Fruit fly (Drosophila melanogaster) whole organism, embryonic: ENCODE data around the gene Hs6st.

Experiments used
- CG10979 ChIP-seq: fragments of 200-800 bp; sonication (Bioruptor generic); optimal IDR thresholded peaks from 2 replicates; lab custom pipeline; 2018; ENCODE audit warnings: missing biosample characterization, mild to moderate bottlenecking, missing genetic modification characterization, moderate library complexity
- CG11085 ChIP-seq: fragments of 200-800 bp; sonication (Bioruptor generic); IDR thresholded peaks from 2 replicates; pipeline ENCODE4 v1.3.6; 2022; ENCODE audit warnings: missing biosample characterization, missing genetic modification characterization
- CG11560 ChIP-seq: fragments of 200-800 bp; sonication (Bioruptor generic); IDR thresholded peaks from 3 replicates; pipeline ENCODE4 v1.3.6; 2022; ENCODE audit warnings: missing biosample characterization, missing genetic modification characterization
- CG15269 ChIP-seq: fragments of 200-800 bp; sonication (Bioruptor generic); optimal IDR thresholded peaks from 2 replicates; lab custom pipeline; 2018; ENCODE audit warnings: missing biosample characterization, mild to moderate bottlenecking, missing genetic modification characterization, moderate library complexity
- CG18262 ChIP-seq: fragments of 200-800 bp; optimal IDR thresholded peaks from 3 replicates; lab custom pipeline; 2019; ENCODE audit warnings: missing biosample characterization, mild to moderate bottlenecking, missing genetic modification characterization, moderate library complexity
- CG2129 ChIP-seq: fragments of 200-800 bp; sonication (Bioruptor generic); IDR thresholded peaks from 2 replicates; pipeline ENCODE4 v1.3.6; 2022; ENCODE audit warnings: missing biosample characterization, missing genetic modification characterization; ENCODE audit not compliant: partially characterized antibody
- CG2199 ChIP-seq: fragments of 200-800 bp; sonication (Bioruptor generic); IDR thresholded peaks from 3 replicates; pipeline ENCODE4 v1.3.6; 2022; ENCODE audit warnings: missing biosample characterization, missing genetic modification characterization
- CG30020 ChIP-seq: fragments of 200-800 bp; optimal IDR thresholded peaks from 2 replicates; lab custom pipeline; 2019; ENCODE audit warnings: missing biosample characterization, mild to moderate bottlenecking, missing genetic modification characterization, moderate library complexity
- CG3065 ChIP-seq: fragments of 200-800 bp; sonication (Bioruptor generic); optimal IDR thresholded peaks from 2 replicates; lab custom pipeline; 2016; ENCODE audit warnings: missing biosample characterization, missing genetic modification characterization
- CG31224 ChIP-seq: fragments of 200-800 bp; sonication (Bioruptor generic); IDR thresholded peaks from 2 replicates; pipeline ENCODE4 v1.3.6; 2022; ENCODE audit warnings: missing biosample characterization, missing genetic modification characterization
- CG32532 ChIP-seq: fragments of 200-800 bp; sonication (Bioruptor generic); IDR thresholded peaks from 2 replicates; pipeline ENCODE4 v1.3.6; 2022; ENCODE audit warnings: missing biosample characterization, missing genetic modification characterization
- CG3281 ChIP-seq: fragments of 200-800 bp; sonication (Bioruptor generic); optimal IDR thresholded peaks from 3 replicates; lab custom pipeline; 2017; ENCODE audit warnings: missing biosample characterization, mild to moderate bottlenecking, missing genetic modification characterization
- CG34422 ChIP-seq: fragments of 200-800 bp; sonication (Bioruptor generic); IDR thresholded peaks from 3 replicates; pipeline ENCODE4 v1.3.6; 2022; ENCODE audit warnings: missing biosample characterization, missing genetic modification characterization
- CG4328 ChIP-seq: fragments of 200-800 bp; sonication (Bioruptor generic); optimal IDR thresholded peaks from 3 replicates; lab custom pipeline; 2017; ENCODE audit warnings: missing biosample characterization, missing genetic modification reagents, missing genetic modification characterization
- CG4854 ChIP-seq: fragments of 200-800 bp; sonication (Bioruptor generic); optimal IDR thresholded peaks from 2 replicates; lab custom pipeline; 2016; ENCODE audit warnings: missing biosample characterization, missing genetic modification characterization, inconsistent platforms
- CG5245 ChIP-seq: fragments of 200-800 bp; sonication (Bioruptor generic); optimal IDR thresholded peaks from 3 replicates; lab custom pipeline; 2016; ENCODE audit warnings: missing biosample characterization, missing genetic modification characterization
- CG6254 ChIP-seq: fragments of 200-800 bp; sonication (Bioruptor generic); optimal IDR thresholded peaks from 3 replicates; lab custom pipeline; 2017; ENCODE audit warnings: mild to moderate bottlenecking, missing biosample characterization, missing genetic modification reagents, missing genetic modification characterization
- CG7357 ChIP-seq: fragments of 200-800 bp; sonication (Bioruptor generic); IDR thresholded peaks from 3 replicates; pipeline ENCODE4 v1.3.6; 2022; ENCODE audit warnings: missing biosample characterization, missing genetic modification characterization
- CG7745 ChIP-seq: fragments of 200-800 bp; sonication (Bioruptor generic); optimal IDR thresholded peaks from 2 replicates; lab custom pipeline; 2018; ENCODE audit warnings: missing biosample characterization, mild to moderate bottlenecking, missing genetic modification characterization, moderate library complexity
- CG8388 ChIP-seq: fragments of 200-800 bp; sonication (Bioruptor generic); optimal IDR thresholded peaks from 2 replicates; lab custom pipeline; 2019; ENCODE audit warnings: missing biosample characterization, mild to moderate bottlenecking, missing genetic modification characterization, moderate library complexity
- CG8765 ChIP-seq: fragments of 200-800 bp; sonication (Bioruptor generic); IDR thresholded peaks from 2 replicates; pipeline ENCODE4 v1.3.6; 2022; ENCODE audit warnings: missing biosample characterization, missing genetic modification characterization
- Dip2 ChIP-seq: fragments of 200-800 bp; sonication (Bioruptor generic); IDR thresholded peaks from 2 replicates; pipeline ENCODE4 v1.3.6; 2022; ENCODE audit warnings: missing biosample characterization, missing genetic modification characterization
- Doc3 ChIP-seq: fragments of 200-800 bp; sonication (Bioruptor generic); IDR thresholded peaks from 3 replicates; pipeline ENCODE4 v1.3.6; 2022; ENCODE audit warnings: missing biosample characterization, missing genetic modification characterization; ENCODE audit not compliant: partially characterized antibody
- E2f1 ChIP-seq: fragments of 200-800 bp; sonication (Bioruptor generic); IDR thresholded peaks from 2 replicates; pipeline ENCODE4 v1.3.6; 2022; ENCODE audit warnings: missing biosample characterization, missing genetic modification characterization
- Eip74EF ChIP-seq, 2 experiments: fragments of 200-800 bp in 1 of 2; fragments of >200 bp in 1 of 2; sonication (Bioruptor generic) in 1 of 2; optimal IDR thresholded peaks; 2 replicates each; lab custom pipeline; 2017 to 2019; ENCODE audit warnings: missing biosample characterization in 2 of 2, missing genetic modification characterization in 2 of 2, mild to moderate bottlenecking in 1 of 2, moderate library complexity in 1 of 2
- Elba2 ChIP-seq: fragments of 200-800 bp; sonication (Bioruptor generic); optimal IDR thresholded peaks from 3 replicates; lab custom pipeline; 2016; ENCODE audit warnings: missing biosample characterization, missing genetic modification characterization
- GATAe ChIP-seq: fragments of 200-800 bp; sonication (Bioruptor generic); conservative IDR thresholded peaks from 2 replicates; pipeline ENCODE4 v1.3.6; 2022; ENCODE audit warnings: missing biosample characterization, missing genetic modification characterization
- H15 ChIP-seq: fragments of 200-800 bp; sonication (Bioruptor generic); IDR thresholded peaks from 3 replicates; pipeline ENCODE4 v1.3.6; 2022; ENCODE audit warnings: missing biosample characterization, missing genetic modification characterization
- HmgZ ChIP-seq: fragments of 200-800 bp; sonication (Bioruptor generic); optimal IDR thresholded peaks from 2 replicates; lab custom pipeline; 2018; ENCODE audit warnings: missing biosample characterization, mild to moderate bottlenecking, missing genetic modification characterization
- Hr51 ChIP-seq, 2 experiments: fragments of 200-800 bp; sonication (Bioruptor generic); optimal IDR thresholded peaks; 2 replicates in 1 of 2; 3 replicates in 1 of 2; lab custom pipeline; 2016 to 2018; ENCODE audit warnings: missing biosample characterization in 2 of 2, missing genetic modification characterization in 2 of 2, mild to moderate bottlenecking in 1 of 2, moderate library complexity in 1 of 2
- NK7.1 ChIP-seq: fragments of 200-800 bp; sonication (Bioruptor generic); optimal IDR thresholded peaks from 3 replicates; lab custom pipeline; 2016; ENCODE audit warnings: missing biosample characterization, missing genetic modification characterization
- NfI ChIP-seq: fragments of 200-800 bp; sonication (Bioruptor generic); optimal IDR thresholded peaks from 3 replicates; lab custom pipeline; 2018; ENCODE audit warnings: missing biosample characterization, mild to moderate bottlenecking, missing genetic modification characterization, moderate library complexity
- Oaz ChIP-seq: fragments of 200-800 bp; sonication (Bioruptor generic); IDR thresholded peaks from 2 replicates; pipeline ENCODE4 v1.3.6; 2022; ENCODE audit warnings: missing biosample characterization, missing genetic modification characterization
- Poxn ChIP-seq: fragments of 200-800 bp; sonication (Bioruptor generic); IDR thresholded peaks from 2 replicates; pipeline ENCODE4 v1.3.6; 2022; ENCODE audit warnings: missing biosample characterization, missing genetic modification characterization
- Rx ChIP-seq: fragments of 200-800 bp; sonication (Bioruptor generic); IDR thresholded peaks from 2 replicates; pipeline ENCODE4 v1.3.6; 2022; ENCODE audit warnings: missing biosample characterization, missing genetic modification characterization
- Scr ChIP-seq: fragments of 200-800 bp; sonication (Bioruptor generic); IDR thresholded peaks from 2 replicates; pipeline ENCODE4 v1.3.6; 2022; ENCODE audit warnings: missing biosample characterization, missing genetic modification characterization; ENCODE audit not compliant: partially characterized antibody
- Xbp1 ChIP-seq: fragments of 200-800 bp; sonication (Bioruptor generic); optimal IDR thresholded peaks from 3 replicates; lab custom pipeline; 2016; ENCODE audit warnings: missing biosample characterization, mild to moderate bottlenecking, missing genetic modification characterization
- bigmax ChIP-seq: fragments of 200-800 bp; sonication (Bioruptor generic); optimal IDR thresholded peaks from 2 replicates; lab custom pipeline; 2018; ENCODE audit warnings: missing biosample characterization, mild to moderate bottlenecking, missing genetic modification characterization
- fd3F ChIP-seq: fragments of 200-800 bp; sonication (Bioruptor generic); optimal IDR thresholded peaks from 2 replicates; lab custom pipeline; 2018; ENCODE audit warnings: missing biosample characterization, mild to moderate bottlenecking, missing genetic modification characterization, moderate library complexity
- ftz-f1 ChIP-seq: fragments of 200-800 bp; sonication (Bioruptor generic); optimal IDR thresholded peaks from 2 replicates; lab custom pipeline; 2016; ENCODE audit warnings: missing biosample characterization, missing genetic modification characterization
- gcm ChIP-seq: fragments of 200-800 bp; sonication (Bioruptor generic); optimal IDR thresholded peaks from 2 replicates; lab custom pipeline; 2019; ENCODE audit warnings: missing biosample characterization, mild to moderate bottlenecking, missing genetic modification characterization, moderate library complexity
- grau ChIP-seq: fragments of 200-800 bp; optimal IDR thresholded peaks from 3 replicates; lab custom pipeline; 2019; ENCODE audit warnings: missing biosample characterization, mild to moderate bottlenecking, missing genetic modification characterization, moderate library complexity
- ham ChIP-seq: fragments of 200-800 bp; sonication (Bioruptor generic); IDR thresholded peaks from 2 replicates; pipeline ENCODE4 v1.3.6; 2022; ENCODE audit warnings: missing biosample characterization, missing genetic modification characterization
- mirr ChIP-seq: fragments of 200-800 bp; sonication (Bioruptor generic); optimal IDR thresholded peaks from 3 replicates; lab custom pipeline; 2018; ENCODE audit warnings: missing biosample characterization, mild to moderate bottlenecking, missing genetic modification characterization
- oc ChIP-seq: fragments of 200-800 bp; sonication (Bioruptor generic); optimal IDR thresholded peaks from 2 replicates; lab custom pipeline; 2018; ENCODE audit warnings: missing biosample characterization, mild to moderate bottlenecking, missing genetic modification characterization, moderate library complexity
- odd ChIP-seq: fragments of 200-800 bp; sonication (Bioruptor generic); optimal IDR thresholded peaks from 2 replicates; lab custom pipeline; 2017; ENCODE audit warnings: missing biosample characterization, mild to moderate bottlenecking, missing genetic modification characterization
- org-1 ChIP-seq: fragments of 200-800 bp; sonication (Bioruptor generic); optimal IDR thresholded peaks from 2 replicates; lab custom pipeline; 2017; ENCODE audit warnings: missing biosample characterization, missing genetic modification characterization
- phol ChIP-seq: fragments of 200-800 bp; sonication (Bioruptor generic); optimal IDR thresholded peaks from 3 replicates; lab custom pipeline; 2018; ENCODE audit warnings: missing biosample characterization, mild to moderate bottlenecking, missing genetic modification characterization, moderate library complexity
- pita ChIP-seq: fragments of 200-800 bp; sonication (Bioruptor generic); optimal IDR thresholded peaks from 2 replicates; lab custom pipeline; 2017; ENCODE audit warnings: missing biosample characterization, mild to moderate bottlenecking, missing genetic modification characterization
- vnd ChIP-seq: fragments of 200-800 bp; sonication (Bioruptor generic); IDR thresholded peaks from 3 replicates; pipeline ENCODE4 v1.3.6; 2022; ENCODE audit warnings: missing biosample characterization, missing genetic modification characterization; ENCODE audit not compliant: partially characterized antibody

Hs6st gene

dm6 chr3R:19998418-19998817, 9.9 kb downstream of the Hs6st start (continued):
- TF ChIP-seq CG18262 (tag; lab: Kevin White, UChicago) (peak; percentile 83), CG34422 (no peak; the same call in none of the 3 replicates), CG32532 (peak; percentile 67; the same call in 1 of the 2 replicates), Xbp1 (peak; percentile 78), mirr (GFP tag; lab: Kevin White, UChicago) (no peak), CG6254 (peak; percentile 81), odd (GFP tag; lab: Kevin White, UChicago) (peak; percentile 53), oc (tag; lab: Kevin White, UChicago) (peak; percentile 78), Dip2 (GFP tag; lab: Robert Waterston, UW) (no peak), fd3F (peak; percentile 15), Scr (GFP tag; lab: Robert Waterston, UW) (no peak), ftz-f1 (GFP tag; lab: Kevin White, UChicago) (no peak), CG31224 (GFP tag; lab: Robert Waterston, UW) (no peak), CG3065 (GFP tag; lab: Kevin White, UChicago) (peak; percentile 55), CG8765 (GFP tag; lab: Robert Waterston, UW) (peak; percentile 66; the same call in 1 of the 2 replicates), Eip74EF (GFP tag; optimal IDR thresholded peaks at IDR 0.05; lab: Kevin White, UChicago) (peak in 1 of 2 experiments; percentile 17), Doc3 (GFP tag; lab: Robert Waterston, UW) (no peak), Poxn (GFP tag; lab: Robert Waterston, UW) (no peak), E2f1 (GFP tag; lab: Robert Waterston, UW) (peak; percentile 64), CG8388 (GFP tag; lab: Kevin White, UChicago) (peak; percentile 71), NfI (GFP tag; lab: Kevin White, UChicago) (peak; percentile 62), bigmax (GFP tag; lab: Kevin White, UChicago) (no peak), CG15269 (tag; lab: Kevin White, UChicago) (peak; percentile 63), CG7357 (GFP tag; lab: Robert Waterston, UW) (peak; percentile 52; the same call in 1 of the 3 replicates), CG10979 (peak; percentile 87), phol (tag; lab: Kevin White, UChicago) (peak; percentile 80), pita (GFP tag; lab: Kevin White, UChicago) (no peak), CG2199 (GFP tag; lab: Robert Waterston, UW) (peak; percentile 77; the same call in 1 of the 3 replicates), CG4854 (GFP tag; lab: Kevin White, UChicago) (peak; percentile 43), CG11085 (GFP tag; lab: Robert Waterston, UW) (no peak; the same call in 1 of the 2 replicates), Oaz (GFP tag; lab: Robert Waterston, UW) (0 out of 2 replicates have a peak, but pooled peaks have one; percentile 41), HmgZ (peak; percentile 16), CG2129 (GFP tag; lab: Robert Waterston, UW) (no peak), Rx (GFP tag; lab: Robert Waterston, UW) (peak; percentile 66), CG5245 (GFP tag; lab: Kevin White, UChicago) (peak; percentile 84), Hr51 (GFP tag; optimal IDR thresholded peaks at IDR 0.05; lab: Kevin White, UChicago) (peak in 1 of 2 experiments; percentile 68), vnd (GFP tag; lab: Robert Waterston, UW) (no peak), H15 (peak; percentile 81), Elba2 (GFP tag; lab: Kevin White, UChicago) (no peak), NK7.1 (GFP tag; lab: Kevin White, UChicago) (no peak), CG11560 (tag; lab: Robert Waterston, UW) (no peak), ham (GFP tag; lab: Robert Waterston, UW) (no peak), org-1 (GFP tag; lab: Kevin White, UChicago) (peak; percentile 46), CG30020 (peak; percentile 21), gcm (GFP tag; lab: Kevin White, UChicago) (peak; percentile 61), CG7745 (no peak), GATAe (no peak), CG4328 (no peak), grau (peak; percentile 95), CG3281 (GFP tag; lab: Kevin White, UChicago) (peak; percentile 14)
